Worm (Caenorhabditis elegans) whole organism, late embryonic: ENCODE measurements around the gene nhr-134.

Experiments
- ceh-31 ChIP-seq: sonication (generic microtip); optimal IDR thresholded peaks from 2 replicates; lab custom pipeline; 2016; ENCODE audit warnings: missing genetic modification characterization, missing compliant biosample characterization
- nhr-232 ChIP-seq: sonication (generic microtip); optimal IDR thresholded peaks from 2 replicates; lab custom pipeline; 2016; ENCODE audit warnings: missing genetic modification characterization, missing compliant biosample characterization
- pha-4 ChIP-seq: fragments of 150-350 bp; optimal IDR thresholded peaks from 2 replicates; lab custom pipeline; 2018; ENCODE audit warnings: missing biosample characterization, missing genetic modification reagents, missing genetic modification characterization
- syd-9 ChIP-seq: sonication (generic microtip); optimal IDR thresholded peaks from 2 replicates; lab custom pipeline; 2016; ENCODE audit warnings: mild to moderate bottlenecking, missing genetic modification characterization, moderate library complexity, missing compliant biosample characterization

ce11 chrV:2225130-2225529 lies 5.9 kb upstream of the nhr-134 start, which contains the start of gene nhr-103:
- TF ChIP-seq nhr-232 (tag; lab: Kevin White, UChicago) (no peak), syd-9 (tag; lab: Kevin White, UChicago) (no peak), pha-4 (tag; lab: Kevin White, UChicago) (no peak), ceh-31 (tag; lab: Kevin White, UChicago) (no peak)
